Fruit fly (Drosophila melanogaster) whole organism, prepupa: ENCODE measurements around the gene CG33096.
A peak's percentile ranks its signal among the peaks of the same experiment; 100 is the strongest.

Source experiments
- Blimp-1 ChIP-seq: fragments of 200-800 bp; sonication (Bioruptor generic); optimal IDR thresholded peaks from 3 replicates; lab custom pipeline; 2017; ENCODE audit warnings: missing biosample characterization, missing genetic modification characterization, mild to moderate bottlenecking, moderate library complexity, missing genetic modification reagents
- CG10631 ChIP-seq: fragments of 200-800 bp; sonication (Bioruptor generic); optimal IDR thresholded peaks from 2 replicates; lab custom pipeline; 2016; ENCODE audit warnings: missing biosample characterization, missing genetic modification characterization
- CG10669 ChIP-seq: fragments of 200-800 bp; sonication (Bioruptor generic); optimal IDR thresholded peaks from 3 replicates; lab custom pipeline; 2018; ENCODE audit warnings: missing biosample characterization, mild to moderate bottlenecking, missing genetic modification characterization, moderate library complexity
- CG11294 ChIP-seq: fragments of 200-800 bp; sonication (Bioruptor generic); IDR thresholded peaks from 2 replicates; pipeline ENCODE4 v1.3.6; 2022; ENCODE audit warnings: missing biosample characterization, missing genetic modification characterization
- CG11762 ChIP-seq: fragments of 200-800 bp; sonication (Bioruptor generic); optimal IDR thresholded peaks from 3 replicates; lab custom pipeline; 2016; ENCODE audit warnings: missing biosample characterization, missing genetic modification characterization; ENCODE audit not compliant: insufficient read depth
- CG15336 ChIP-seq: fragments of 200-800 bp; sonication (Bioruptor generic); IDR thresholded peaks from 2 replicates; pipeline ENCODE4 v1.3.6; 2022; ENCODE audit warnings: missing biosample characterization, missing genetic modification characterization
- CG1621 ChIP-seq: fragments of 200-800 bp; sonication (Bioruptor generic); optimal IDR thresholded peaks from 3 replicates; lab custom pipeline; 2018; ENCODE audit warnings: missing biosample characterization, mild to moderate bottlenecking, missing genetic modification characterization
- CG16779 ChIP-seq: fragments of 200-800 bp; sonication (Bioruptor generic); optimal IDR thresholded peaks from 3 replicates; lab custom pipeline; 2017; ENCODE audit warnings: missing biosample characterization, mild to moderate bottlenecking, missing genetic modification characterization
- CG3032 ChIP-seq: fragments of 200-800 bp; optimal IDR thresholded peaks from 2 replicates; lab custom pipeline; 2019; ENCODE audit warnings: missing biosample characterization, mild to moderate bottlenecking, missing genetic modification characterization, moderate library complexity
- CG31627 ChIP-seq: fragments of 200-800 bp; sonication (Bioruptor generic); optimal IDR thresholded peaks from 3 replicates; lab custom pipeline; 2016; ENCODE audit warnings: missing biosample characterization, missing genetic modification characterization
- CG32006 ChIP-seq: fragments of 200-800 bp; sonication (Bioruptor generic); optimal IDR thresholded peaks from 3 replicates; lab custom pipeline; 2017; ENCODE audit warnings: missing biosample characterization, mild to moderate bottlenecking, missing genetic modification characterization
- CG34406 ChIP-seq: fragments of 200-800 bp; sonication (Bioruptor generic); optimal IDR thresholded peaks from 3 replicates; lab custom pipeline; 2016; ENCODE audit warnings: missing biosample characterization, missing genetic modification characterization
- CG3919 ChIP-seq: fragments of 200-800 bp; sonication (Bioruptor generic); optimal IDR thresholded peaks from 3 replicates; lab custom pipeline; 2016; ENCODE audit warnings: missing biosample characterization, missing genetic modification characterization
- CG6276 ChIP-seq: fragments of 200-800 bp; sonication (Bioruptor generic); optimal IDR thresholded peaks from 2 replicates; lab custom pipeline; 2017; ENCODE audit warnings: missing biosample characterization, mild to moderate bottlenecking, missing genetic modification characterization
- CG6854 ChIP-seq: fragments of 200-800 bp; sonication (Bioruptor generic); optimal IDR thresholded peaks from 2 replicates; lab custom pipeline; 2017; ENCODE audit warnings: missing biosample characterization, mild to moderate bottlenecking, missing genetic modification characterization
- CG7368 ChIP-seq: fragments of 200-800 bp; sonication (Bioruptor generic); optimal IDR thresholded peaks from 3 replicates; lab custom pipeline; 2016; ENCODE audit warnings: missing biosample characterization, missing genetic modification characterization
- CG8119 ChIP-seq: fragments of 200-800 bp; sonication (Bioruptor generic); IDR thresholded peaks from 3 replicates; pipeline ENCODE4 v1.3.6; 2022; ENCODE audit warnings: missing biosample characterization, missing genetic modification characterization
- CG8319 ChIP-seq: fragments of 200-800 bp; sonication (Bioruptor generic); optimal IDR thresholded peaks from 3 replicates; lab custom pipeline; 2016; ENCODE audit warnings: missing biosample characterization, missing genetic modification characterization
- CG8632 ChIP-seq: fragments of 200-800 bp; sonication (Bioruptor generic); optimal IDR thresholded peaks from 3 replicates; lab custom pipeline; 2016; ENCODE audit warnings: missing biosample characterization, missing genetic modification characterization
- CG9139 ChIP-seq: fragments of 200-800 bp; sonication (Bioruptor generic); optimal IDR thresholded peaks from 3 replicates; lab custom pipeline; 2017; ENCODE audit warnings: missing biosample characterization, mild to moderate bottlenecking, missing genetic modification characterization
- Eip75B ChIP-seq: fragments of 200-800 bp; sonication (Bioruptor generic); optimal IDR thresholded peaks from 3 replicates; lab custom pipeline; 2016; ENCODE audit warnings: missing biosample characterization, missing genetic modification characterization
- Eip78C ChIP-seq: fragments of 200-800 bp; sonication (Bioruptor generic); peaks from one replicate; lab custom pipeline; 2016; ENCODE audit warnings: missing biosample characterization, missing genetic modification characterization
- Eip93F ChIP-seq: fragments of 200-800 bp; sonication (Bioruptor generic); optimal IDR thresholded peaks from 2 replicates; lab custom pipeline; 2016; ENCODE audit warnings: missing biosample characterization, mild to moderate bottlenecking, missing genetic modification characterization
- Ets21C ChIP-seq: fragments of 200-800 bp; sonication (Bioruptor generic); optimal IDR thresholded peaks from 3 replicates; lab custom pipeline; 2016; ENCODE audit warnings: missing biosample characterization, missing genetic modification characterization
- Gug ChIP-seq: fragments of 200-800 bp; sonication (Bioruptor generic); IDR thresholded peaks from 2 replicates; pipeline ENCODE4 v1.3.6; 2022; ENCODE audit warnings: missing biosample characterization, missing genetic modification characterization
- Hr39 ChIP-seq: fragments of 200-800 bp; sonication (Bioruptor generic); optimal IDR thresholded peaks from 2 replicates; lab custom pipeline; 2016; ENCODE audit warnings: missing biosample characterization, missing genetic modification characterization
- Hr4 ChIP-seq: fragments of 200-800 bp; sonication (Bioruptor generic); optimal IDR thresholded peaks from 3 replicates; lab custom pipeline; 2016; ENCODE audit warnings: missing biosample characterization, missing genetic modification characterization
- Met ChIP-seq: fragments of 200-800 bp; sonication (Bioruptor generic); optimal IDR thresholded peaks from 3 replicates; lab custom pipeline; 2016; ENCODE audit warnings: missing biosample characterization, missing genetic modification characterization
- OdsH ChIP-seq: fragments of 200-800 bp; sonication (Bioruptor generic); optimal IDR thresholded peaks from 3 replicates; lab custom pipeline; 2016; ENCODE audit warnings: missing biosample characterization, missing genetic modification characterization
- Smox ChIP-seq: fragments of 200-800 bp; sonication (Bioruptor generic); optimal IDR thresholded peaks from 3 replicates; lab custom pipeline; 2016; ENCODE audit warnings: missing biosample characterization, missing genetic modification characterization
- Sox102F ChIP-seq: fragments of 200-800 bp; sonication (Bioruptor generic); optimal IDR thresholded peaks from 2 replicates; lab custom pipeline; 2016; ENCODE audit warnings: missing biosample characterization, mild to moderate bottlenecking, missing genetic modification characterization
- Sox14 ChIP-seq: fragments of 200-800 bp; sonication (Bioruptor generic); optimal IDR thresholded peaks from 3 replicates; lab custom pipeline; 2016; ENCODE audit warnings: missing biosample characterization, missing genetic modification characterization
- acj6 ChIP-seq: fragments of 200-800 bp; sonication (Bioruptor generic); optimal IDR thresholded peaks from 3 replicates; lab custom pipeline; 2016; ENCODE audit warnings: missing biosample characterization, missing genetic modification characterization
- cyc ChIP-seq: fragments of 200-800 bp; sonication (Bioruptor generic); optimal IDR thresholded peaks from 3 replicates; lab custom pipeline; 2016; ENCODE audit warnings: missing biosample characterization, missing genetic modification characterization
- dac ChIP-seq: fragments of 200-800 bp; sonication (Bioruptor generic); optimal IDR thresholded peaks from 2 replicates; lab custom pipeline; 2017; ENCODE audit warnings: missing biosample characterization, mild to moderate bottlenecking, missing genetic modification characterization
- fd59A ChIP-seq: fragments of 200-800 bp; sonication (Bioruptor generic); optimal IDR thresholded peaks from 2 replicates; lab custom pipeline; 2017; ENCODE audit warnings: missing biosample characterization, mild to moderate bottlenecking, missing genetic modification characterization, missing genetic modification reagents
- fd85E ChIP-seq: fragments of 200-800 bp; sonication (Bioruptor generic); optimal IDR thresholded peaks from 3 replicates; lab custom pipeline; 2016; ENCODE audit warnings: missing biosample characterization, missing genetic modification characterization
- lz ChIP-seq: fragments of 200-800 bp; sonication (Bioruptor generic); optimal IDR thresholded peaks from 3 replicates; lab custom pipeline; 2016; ENCODE audit warnings: missing biosample characterization, missing genetic modification characterization
- net ChIP-seq: fragments of 200-800 bp; sonication (Bioruptor generic); optimal IDR thresholded peaks from 3 replicates; lab custom pipeline; 2016; ENCODE audit warnings: missing biosample characterization, missing genetic modification characterization
- spab ChIP-seq: fragments of 200-800 bp; sonication (Bioruptor generic); optimal IDR thresholded peaks from 2 replicates; lab custom pipeline; 2017; ENCODE audit warnings: missing biosample characterization, mild to moderate bottlenecking, missing genetic modification characterization, missing genetic modification reagents
- ss ChIP-seq, 2 experiments: fragments of 200-800 bp; sonication (Bioruptor generic); optimal IDR thresholded peaks; 2 replicates in 1 of 2; 3 replicates in 1 of 2; lab custom pipeline; 2017 to 2018; ENCODE audit warnings: mild to moderate bottlenecking in 2 of 2, missing biosample characterization in 2 of 2, missing genetic modification characterization in 2 of 2, moderate library complexity in 1 of 2
- svp ChIP-seq: fragments of 200-800 bp; sonication (Bioruptor generic); peaks from one replicate; lab custom pipeline; 2016; ENCODE audit warnings: missing biosample characterization, missing genetic modification characterization

CG33096 gene

DNA sequence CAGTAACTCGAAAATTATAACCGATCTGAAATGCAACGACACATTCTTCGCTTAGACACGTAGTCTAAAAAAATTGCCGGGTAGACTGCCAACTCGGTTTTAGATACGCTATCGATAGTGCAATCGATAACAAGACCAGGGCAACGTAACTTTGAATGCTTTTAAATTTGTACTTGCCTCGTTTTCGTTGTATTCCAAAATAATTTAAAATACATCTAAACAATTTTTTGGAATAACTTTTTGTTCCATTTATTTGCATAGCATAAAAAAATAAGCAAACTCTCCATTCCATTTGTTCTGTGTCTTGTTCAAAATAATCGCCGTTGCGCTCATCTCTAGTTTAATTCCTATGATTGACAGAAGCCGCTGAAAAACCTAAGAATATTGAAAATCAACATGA lies 27.9 kb upstream of the CG33096 start, which contains the start of the genes Stt3B and CG11839 (continued):
- no peak for TF ChIP-seq CG8319 (GFP tag; lab: Kevin White, UChicago)
- TF ChIP-seq OdsH (GFP tag; lab: Kevin White, UChicago) = no peak
- TF ChIP-seq CG31627 (GFP tag; lab: Kevin White, UChicago) = peak; percentile 85
- TF ChIP-seq Eip78C (GFP tag; lab: Kevin White, UChicago) = no peak
- TF ChIP-seq CG3919 = no peak
- no peak for TF ChIP-seq CG11762 (GFP tag; lab: Kevin White, UChicago)
- TF ChIP-seq cyc (GFP tag; lab: Kevin White, UChicago) = peak; percentile 79
- no peak for TF ChIP-seq CG32006 (GFP tag; lab: Kevin White, UChicago)
- TF ChIP-seq Met (GFP tag; lab: Kevin White, UChicago) = no peak
- no peak for TF ChIP-seq CG16779 (tag; lab: Kevin White, UChicago)
- peak; percentile 67 for TF ChIP-seq CG3032 (tag; lab: Kevin White, UChicago)
- no peak for TF ChIP-seq Blimp-1 (GFP tag; lab: Kevin White, UChicago)
- TF ChIP-seq CG10669 (GFP tag; lab: Kevin White, UChicago) = no peak
- no peak for TF ChIP-seq Eip93F
- TF ChIP-seq CG9139 (GFP tag; lab: Kevin White, UChicago) = no peak
- no peak for TF ChIP-seq Eip75B
- TF ChIP-seq lz (GFP tag; lab: Kevin White, UChicago) = peak; percentile 81
- TF ChIP-seq CG1621 (tag; lab: Kevin White, UChicago) = peak; percentile 73
- no peak for TF ChIP-seq dac (GFP tag; lab: Kevin White, UChicago)
- TF ChIP-seq net (GFP tag; lab: Kevin White, UChicago) = no peak
- TF ChIP-seq CG34406 (GFP tag; lab: Kevin White, UChicago) = no peak
- TF ChIP-seq CG6276 (GFP tag; lab: Kevin White, UChicago) = no peak
- TF ChIP-seq ss (GFP tag; optimal IDR thresholded peaks at IDR 0.05; lab: Kevin White, UChicago) = no peak
- no peak for TF ChIP-seq acj6 (GFP tag; lab: Kevin White, UChicago)
- peak; percentile 72 for TF ChIP-seq CG10631 (GFP tag; lab: Kevin White, UChicago)
- TF ChIP-seq CG8119 = no peak
- TF ChIP-seq Gug (GFP tag; lab: Robert Waterston, UW) = no peak
- TF ChIP-seq CG7368 (GFP tag; lab: Kevin White, UChicago) = no peak
- TF ChIP-seq Sox14 = no peak
- TF ChIP-seq fd85E (GFP tag; lab: Kevin White, UChicago) = no peak
- TF ChIP-seq Smox = no peak
- TF ChIP-seq spab (GFP tag; lab: Kevin White, UChicago) = no peak
- TF ChIP-seq CG11294 (GFP tag; lab: Robert Waterston, UW) = no peak
- TF ChIP-seq svp = no peak
- no peak for TF ChIP-seq Hr4 (GFP tag; lab: Kevin White, UChicago)
- no peak for TF ChIP-seq fd59A
- peak; percentile 43 for TF ChIP-seq CG8632 (GFP tag; lab: Kevin White, UChicago)
- TF ChIP-seq Ets21C = no peak
- TF ChIP-seq CG15336 = peak; percentile 48; the same call in 1 of the 2 replicates
- no peak for TF ChIP-seq CG6854 (GFP tag; lab: Kevin White, UChicago)
- no peak for TF ChIP-seq Sox102F (GFP tag; lab: Kevin White, UChicago)
- TF ChIP-seq, all 60 proteins: peak for 13

DNA sequence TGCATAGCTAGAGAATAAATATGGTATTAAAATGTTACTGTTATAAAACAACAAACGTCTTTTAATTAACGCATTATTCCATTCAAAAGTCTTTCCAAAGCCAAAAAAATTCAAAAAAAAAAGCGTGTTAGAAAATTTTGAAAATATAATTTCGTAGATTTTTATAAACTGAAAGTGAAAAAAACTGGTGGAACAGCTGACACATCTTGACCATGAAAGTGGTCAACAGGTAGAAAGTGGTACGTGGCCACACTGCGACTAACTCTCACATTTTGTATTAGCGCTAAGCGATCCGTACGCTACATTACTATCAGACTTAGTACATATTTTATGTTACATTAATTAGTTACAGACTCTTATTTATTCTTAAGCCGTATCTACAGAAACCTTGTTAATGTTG lies 26.6 kb upstream of the CG33096 start, which contains the start of gene CG11836:
Gene CG11836 (plus strand): TSS at position 256 of the 400 bp plus-strand sequence.
- TF ChIP-seq Blimp-1 (GFP tag; lab: Kevin White, UChicago) (peak; percentile 46), CG32006 (GFP tag; lab: Kevin White, UChicago) (no peak), Met (GFP tag; lab: Kevin White, UChicago) (no peak), ss (GFP tag; optimal IDR thresholded peaks at IDR 0.05; lab: Kevin White, UChicago) (no peak), CG10631 (GFP tag; lab: Kevin White, UChicago) (no peak), CG34406 (GFP tag; lab: Kevin White, UChicago) (no peak), Sox14 (no peak), Hr39 (GFP tag; lab: Kevin White, UChicago) (no peak)
